Fruit fly (Drosophila melanogaster) whole organism: ENCODE measurements around the gene Smg5.

ENCODE experiments used
- CG8478 ChIP-seq: fragments of >200 bp; optimal IDR thresholded peaks from 2 replicates; lab custom pipeline; 2018; ENCODE audit warnings: inconsistent platforms
- EcR ChIP-seq, 2 experiments: fragments of >200 bp; optimal IDR thresholded peaks; 2 replicates each; lab custom pipeline; 2017; ENCODE audit warnings: missing biosample characterization in 2 of 2, missing genetic modification characterization in 2 of 2, missing genetic modification reagents in 2 of 2
- pan ChIP-seq: fragments of >200 bp; optimal IDR thresholded peaks from 2 replicates; lab custom pipeline; 2017
- psq ChIP-seq: fragments of >200 bp; optimal IDR thresholded peaks from 2 replicates; lab custom pipeline; 2017
- usp ChIP-seq: fragments of >200 bp; optimal IDR thresholded peaks from 2 replicates; lab custom pipeline; 2017; ENCODE audit warnings: missing biosample characterization, missing genetic modification characterization, mixed read lengths

DNA sequence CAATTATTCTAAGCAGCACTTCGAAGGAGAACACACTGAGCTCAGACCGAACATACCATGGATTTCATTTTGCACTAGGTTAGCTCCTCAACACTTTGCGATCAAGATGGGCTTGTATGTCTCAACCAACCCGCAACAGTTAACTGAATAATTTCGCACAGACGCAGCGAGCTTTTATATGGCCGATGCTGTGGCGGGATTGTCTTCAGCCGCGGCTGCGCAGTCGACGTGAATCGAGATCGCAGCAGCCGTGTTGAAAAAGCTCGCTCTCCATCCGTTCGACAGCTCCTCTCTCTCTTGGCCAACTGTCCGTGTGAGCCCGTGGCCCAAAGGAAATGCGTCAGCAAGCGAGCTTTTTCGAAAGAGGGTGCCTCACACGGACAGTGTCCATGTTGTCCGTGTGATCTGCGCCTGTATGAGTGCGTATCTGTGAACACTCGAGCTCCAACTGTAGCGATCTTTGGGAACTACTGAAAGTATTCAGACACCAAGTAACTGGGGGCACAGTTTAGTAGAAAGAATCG lies 30.1 kb upstream of the Smg5 start, which contains the start of gene Vajk2:
- no peak for TF ChIP-seq pan
- TF ChIP-seq CG8478 (lab: Kevin White, UChicago) = no peak
- TF ChIP-seq usp = no peak
- no peak for TF ChIP-seq psq (lab: Kevin White, UChicago)
- no peak for TF ChIP-seq EcR (GFP tag; optimal IDR thresholded peaks at IDR 0.05; lab: Kevin White, UChicago)
